Fruit fly (Drosophila melanogaster): ENCODE measurements around the gene CG16721.
A peak's percentile ranks its signal among the peaks of the same experiment; 100 is the strongest.

CG16721 gene

dm6 chrX:5886764-5887555, 7.3 kb downstream of the CG16721 start (continued):
- TF ChIP-seq tio (GFP tag; optimal IDR thresholded peaks at IDR 0.05) (no peak), CG10267 (tag; optimal IDR thresholded peaks at IDR 0.05) (peak; percentile 5), oc (tag; optimal IDR thresholded peaks at IDR 0.05) (peak; percentile 57), CG18262 (tag; optimal IDR thresholded peaks at IDR 0.05) (peak; percentile 46), CG8478 (optimal IDR thresholded peaks at IDR 0.05) (no peak), Asciz (GFP tag; optimal IDR thresholded peaks at IDR 0.05) (no peak), Abd-B (GFP tag; optimal IDR thresholded peaks at IDR 0.05) (no peak), CG6689 (GFP tag; IDR thresholded peaks at IDR 0.05) (no peak), scrt (GFP tag; optimal IDR thresholded peaks at IDR 0.05) (no peak), knrl (GFP tag; IDR thresholded peaks at IDR 0.05; ENCODE audit: partially characterized antibody) (no peak), CG4360 (GFP tag; IDR thresholded peaks at IDR 0.05) (no peak), Deaf1 (tag; optimal IDR thresholded peaks at IDR 0.05) (no peak), aop (GFP tag; IDR thresholded peaks at IDR 0.05) (no peak), Elba2 (GFP tag; optimal IDR thresholded peaks at IDR 0.05) (no peak), Poxn (GFP tag; IDR thresholded peaks at IDR 0.05) (no peak), CG4424 (GFP tag; optimal IDR thresholded peaks at IDR 0.05) (no peak), dm (GFP tag; optimal IDR thresholded peaks at IDR 0.05) (no peak), CG7928 (GFP tag; optimal IDR thresholded peaks at IDR 0.05) (no peak), CG10654 (GFP tag; optimal IDR thresholded peaks at IDR 0.05) (no peak), GATAe (GFP tag; conservative IDR thresholded peaks at IDR 0.05) (no peak), C15 (GFP tag; IDR thresholded peaks at IDR 0.05) (no peak), CG1602 (GFP tag; optimal IDR thresholded peaks at IDR 0.05) (no peak), ash1 (GFP tag; optimal IDR thresholded peaks at IDR 0.05) (no peak), E2f2 (GFP tag; IDR thresholded peaks at IDR 0.05) (no peak), pho (GFP tag; optimal IDR thresholded peaks at IDR 0.05) (no peak), cg (GFP tag; optimal IDR thresholded peaks at IDR 0.05) (peak; percentile 89), CG1603 (tag; optimal IDR thresholded peaks at IDR 0.05) (peak; percentile 27), exex (tag; optimal IDR thresholded peaks at IDR 0.05) (no peak), so (GFP tag; IDR thresholded peaks at IDR 0.05) (no peak), wek (GFP tag; optimal IDR thresholded peaks at IDR 0.05) (no peak), psq (GFP tag; optimal IDR thresholded peaks at IDR 0.05) (no peak), Sox102F (GFP tag; optimal IDR thresholded peaks at IDR 0.05) (no peak), sug (tag; optimal IDR thresholded peaks at IDR 0.05) (no peak), pnt (GFP tag; optimal IDR thresholded peaks at IDR 0.05) (peak; percentile 31), repo (GFP tag; optimal IDR thresholded peaks at IDR 0.05) (no peak), CG10147 (GFP tag; optimal IDR thresholded peaks at IDR 0.05) (no peak), CG17612 (GFP tag; IDR thresholded peaks at IDR 0.05) (no peak), CG6791 (GFP tag; IDR thresholded peaks at IDR 0.05; ENCODE audit: partially characterized antibody) (no peak), CG8765 (GFP tag; IDR thresholded peaks at IDR 0.05) (no peak), Dad (GFP tag; optimal IDR thresholded peaks at IDR 0.05) (no peak), wor (GFP tag; IDR thresholded peaks at IDR 0.05) (no peak), crp (GFP tag; optimal IDR thresholded peaks at IDR 0.05) (no peak), CG4282 (GFP tag; optimal IDR thresholded peaks at IDR 0.05) (no peak), CkIIα-i1 (GFP tag; IDR thresholded peaks at IDR 0.05) (no peak), CG4820 (GFP tag; optimal IDR thresholded peaks at IDR 0.05) (no peak), nau (GFP tag; optimal IDR thresholded peaks at IDR 0.05) (no peak), Jarid2 (GFP tag; optimal IDR thresholded peaks at IDR 0.05) (no peak), Adf1 (GFP tag; IDR thresholded peaks at IDR 0.05) (no peak), CG1024 (GFP tag; IDR thresholded peaks at IDR 0.05) (no peak), tin (GFP tag; optimal IDR thresholded peaks at IDR 0.05) (peak; percentile 29), YL-1 (GFP tag; optimal IDR thresholded peaks at IDR 0.05) (no peak)
